Fruit fly (Drosophila melanogaster): ENCODE data around the gene CG5245.

Gene CG5245

DNA sequence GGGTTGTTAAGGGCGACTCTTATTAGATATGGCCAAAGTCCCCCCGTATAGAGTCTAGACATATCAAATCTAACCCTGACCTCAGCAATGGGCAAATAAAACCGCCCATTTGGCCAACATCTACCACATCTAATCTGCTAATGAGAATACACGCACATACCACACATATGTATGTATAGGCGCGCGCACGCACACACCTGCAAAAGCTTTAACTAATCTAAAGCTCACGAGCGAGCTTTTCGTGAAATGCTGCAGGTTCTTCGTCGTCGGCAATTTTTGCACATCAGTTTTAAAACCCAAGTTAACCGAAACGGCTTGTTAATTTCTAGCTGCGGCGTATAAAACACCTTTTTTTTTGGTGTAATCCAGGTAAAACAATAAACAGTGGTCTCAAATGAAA lies 14.4 kb downstream of the CG5245 start (continued):
- TF ChIP-seq CG34422 (GFP tag; IDR thresholded peaks at IDR 0.05) (peak; percentile 19; the same call in 1 of the 3 replicates), B-H1 (GFP tag; IDR thresholded peaks at IDR 0.05) (no peak), sd (tag; optimal IDR thresholded peaks at IDR 0.05) (peak; percentile 4), CG14050 (GFP tag; IDR thresholded peaks at IDR 0.05) (no peak), cg (GFP tag; optimal IDR thresholded peaks at IDR 0.05) (peak; percentile 68), zfh2 (GFP tag; optimal IDR thresholded peaks at IDR 0.05) (no peak), dm (GFP tag; optimal IDR thresholded peaks at IDR 0.05) (no peak), CG34376 (GFP tag; optimal IDR thresholded peaks at IDR 0.05) (peak; percentile 63), mirr (GFP tag; optimal IDR thresholded peaks at IDR 0.05) (peak; percentile 60), CG10366 (GFP tag; IDR thresholded peaks at IDR 0.05) (no peak), Dref (GFP tag; IDR thresholded peaks at IDR 0.05) (no peak), CG5180 (GFP tag; optimal IDR thresholded peaks at IDR 0.05) (no peak), CG3407 (GFP tag; optimal IDR thresholded peaks at IDR 0.05) (no peak), slou (GFP tag; optimal IDR thresholded peaks at IDR 0.05) (no peak), Eip74EF (GFP tag; optimal IDR thresholded peaks at IDR 0.05) (no peak), cas (GFP tag; IDR thresholded peaks at IDR 0.05) (no peak), CG8924 (tag; optimal IDR thresholded peaks at IDR 0.05) (no peak), stc (GFP tag; IDR thresholded peaks at IDR 0.05) (no peak), ftz-f1 (GFP tag; optimal IDR thresholded peaks at IDR 0.05) (peak; percentile 27), chm (GFP tag; IDR thresholded peaks at IDR 0.05) (no peak), pan (optimal IDR thresholded peaks at IDR 0.05) (no peak), pan (GFP tag; optimal IDR thresholded peaks at IDR 0.05 in 1 of 2, IDR thresholded peaks at IDR 0.05 in 1 of 2) (no peak), YL-1 (GFP tag; optimal IDR thresholded peaks at IDR 0.05) (no peak), CG17359 (tag; optimal IDR thresholded peaks at IDR 0.05) (no peak), fd3F (GFP tag; optimal IDR thresholded peaks at IDR 0.05) (no peak), sima (GFP tag; optimal IDR thresholded peaks at IDR 0.05) (no peak), sug (tag; optimal IDR thresholded peaks at IDR 0.05) (peak; percentile 20), pnt (GFP tag; optimal IDR thresholded peaks at IDR 0.05) (no peak), CG4854 (GFP tag; optimal IDR thresholded peaks at IDR 0.05) (no peak), CG3847 (GFP tag; IDR thresholded peaks at IDR 0.05) (no peak), CG13775 (GFP tag; optimal IDR thresholded peaks at IDR 0.05) (no peak), caup (GFP tag; optimal IDR thresholded peaks at IDR 0.05; ENCODE audit: severe bottlenecking) (no peak), CG8290 (GFP tag; optimal IDR thresholded peaks at IDR 0.05) (no peak), CG8290 (tag; optimal IDR thresholded peaks at IDR 0.05) (peak in 1 of 2 experiments; percentile 28), CG12299 (tag; optimal IDR thresholded peaks at IDR 0.05) (no peak), tio (GFP tag; optimal IDR thresholded peaks at IDR 0.05) (no peak), lov (optimal IDR thresholded peaks at IDR 0.05) (no peak), lov (GFP tag; IDR thresholded peaks at IDR 0.05) (no peak), Scr (GFP tag; IDR thresholded peaks at IDR 0.05; ENCODE audit: partially characterized antibody) (0 out of 2 replicates have a peak, but pooled peaks have one; percentile 12), fd96Cb (tag; optimal IDR thresholded peaks at IDR 0.05) (no peak), chn (GFP tag; optimal IDR thresholded peaks at IDR 0.05) (no peak), peb (GFP tag; IDR thresholded peaks at IDR 0.05) (no peak), lmd (GFP tag; IDR thresholded peaks at IDR 0.05) (no peak), Dip3 (GFP tag; optimal IDR thresholded peaks at IDR 0.05) (no peak), CG10209 (GFP tag; optimal IDR thresholded peaks at IDR 0.05) (no peak), BtbVII (GFP tag; optimal IDR thresholded peaks at IDR 0.05) (no peak), grn (GFP tag; optimal IDR thresholded peaks at IDR 0.05) (peak; percentile 55), CG9817 (tag; optimal IDR thresholded peaks at IDR 0.05) (no peak), Bteb2 (GFP tag; optimal IDR thresholded peaks at IDR 0.05) (no peak), Adf1 (GFP tag; IDR thresholded peaks at IDR 0.05) (no peak), ro (GFP tag; IDR thresholded peaks at IDR 0.05) (no peak), Neu2 (GFP tag; optimal IDR thresholded peaks at IDR 0.05; ENCODE audit: borderline replicate concordance) (no peak), Doc3 (GFP tag; IDR thresholded peaks at IDR 0.05; ENCODE audit: partially characterized antibody) (no peak)

Measured in whole organism, embryonic.